Worm (Caenorhabditis elegans): Measurements from ENCODE around the gene W09D10.5.

The W09D10.5 gene

ce11 chrIII:10739902-10740301, 28.6 kb upstream of the W09D10.5 start (continued):
- TF ChIP-seq sptf-2 (GFP tag; optimal IDR thresholded peaks at IDR 0.05) (no peak), C06A6.2 (GFP tag; conservative IDR thresholded peaks at IDR 0.05) (no peak), him-1 (tag; optimal IDR thresholded peaks at IDR 0.05) (no peak), ztf-6 (GFP tag; IDR thresholded peaks at IDR 0.05) (no peak), dpl-1 (GFP tag; optimal IDR thresholded peaks at IDR 0.05) (no peak), sdz-38 (tag; optimal IDR thresholded peaks at IDR 0.05) (no peak), lin-26 (GFP tag; IDR thresholded peaks at IDR 0.05) (peak; percentile 76), cebp-2 (GFP tag; IDR thresholded peaks at IDR 0.05) (no peak), bed-2 (GFP tag; IDR thresholded peaks at IDR 0.05) (no peak), F57C9.4 (tag; optimal IDR thresholded peaks at IDR 0.05) (no peak), F10E7.11 (tag; optimal IDR thresholded peaks at IDR 0.05) (no peak), D2030.7 (GFP tag; IDR thresholded peaks at IDR 0.05) (no peak), Y79H2A.3 (GFP tag; conservative IDR thresholded peaks at IDR 0.05) (no peak), unc-130 (GFP tag; optimal IDR thresholded peaks at IDR 0.05) (no peak), egl-44 (GFP tag; IDR thresholded peaks at IDR 0.05) (no peak), ceh-91 (GFP tag; IDR thresholded peaks at IDR 0.05) (no peak), attf-3 (GFP tag; conservative IDR thresholded peaks at IDR 0.05) (no peak), snpc-4 (GFP tag; optimal IDR thresholded peaks at IDR 0.05) (no peak), snpc-4 (tag; optimal IDR thresholded peaks at IDR 0.05) (peak in 1 of 4 experiments; percentile 14), zim-3 (tag; optimal IDR thresholded peaks at IDR 0.05) (no peak), F57A8.1 (GFP tag; optimal IDR thresholded peaks at IDR 0.05) (no peak), B0336.3 (GFP tag; IDR thresholded peaks at IDR 0.05) (no peak; the same call in 1 of the 2 replicates), xnd-1 (tag; optimal IDR thresholded peaks at IDR 0.05) (no peak), egrh-3 (GFP tag; IDR thresholded peaks at IDR 0.05) (no peak), sea-2 (GFP tag; IDR thresholded peaks at IDR 0.05) (no peak), ZK185.1 (tag; optimal IDR thresholded peaks at IDR 0.05; ENCODE audit: poor library complexity, severe bottlenecking) (peak; percentile 35), ceh-27 (GFP tag; optimal IDR thresholded peaks at IDR 0.05) (no peak), athp-1 (tag; optimal IDR thresholded peaks at IDR 0.05) (no peak), ztf-26 (tag; optimal IDR thresholded peaks at IDR 0.05) (no peak), nhr-179 (tag; optimal IDR thresholded peaks at IDR 0.05) (no peak), hmg-1.2 (GFP tag; IDR thresholded peaks at IDR 0.05) (peak; percentile 42; the same call in 1 of the 2 replicates), madf-6 (GFP tag; IDR thresholded peaks at IDR 0.05) (peak; percentile 37), ztf-18 (tag; optimal IDR thresholded peaks at IDR 0.05) (peak; percentile 27), F22D6.2 (tag; optimal IDR thresholded peaks at IDR 0.05) (no peak), Y67H2A.10 (GFP tag; conservative IDR thresholded peaks at IDR 0.05) (no peak), egl-18 (GFP tag; IDR thresholded peaks at IDR 0.05) (no peak), atf-7 (tag; optimal IDR thresholded peaks at IDR 0.05) (no peak), nhr-90 (tag; optimal IDR thresholded peaks at IDR 0.05) (no peak), mes-4 (tag; optimal IDR thresholded peaks at IDR 0.05) (no peak), tlf-1 (GFP tag; optimal IDR thresholded peaks at IDR 0.05) (no peak), snpc-1.3 (tag; optimal IDR thresholded peaks at IDR 0.05; ENCODE audit: insufficient read depth) (no peak), Y56A3A.18 (GFP tag; IDR thresholded peaks at IDR 0.05) (no peak), dox-1 (GFP tag; IDR thresholded peaks at IDR 0.05) (peak; percentile 51; the same call in 1 of the 2 replicates), F33H1.4 (GFP tag; IDR thresholded peaks at IDR 0.05) (no peak), B0035.1 (tag; optimal IDR thresholded peaks at IDR 0.05) (no peak), mxl-1 (tag; optimal IDR thresholded peaks at IDR 0.05) (no peak), snpc-1.1 (tag; optimal IDR thresholded peaks at IDR 0.05; ENCODE audit: insufficient read depth) (no peak), snpc-3.4 (tag; optimal IDR thresholded peaks at IDR 0.05) (no peak), hmg-20 (GFP tag; IDR thresholded peaks at IDR 0.05) (no peak), K12H6.12 (tag; optimal IDR thresholded peaks at IDR 0.05) (peak; percentile 53)

Measured in whole organism, young adult.